Fruit fly (Drosophila melanogaster): Measurements from ENCODE around the gene tws.

dm6 chr3R:10098296-10098675 is 41.3 kb downstream of the tws start:
- TF ChIP-seq dsx (GFP tag; optimal IDR thresholded peaks at IDR 0.05; ENCODE audit: poor library complexity, severe bottlenecking), result no peak
- no peak for TF ChIP-seq acj6 (GFP tag; optimal IDR thresholded peaks at IDR 0.05)
- no peak for TF ChIP-seq CG32006 (GFP tag; optimal IDR thresholded peaks at IDR 0.05)
- TF ChIP-seq CG9139 (GFP tag; optimal IDR thresholded peaks at IDR 0.05), result no peak
- TF ChIP-seq esn (GFP tag; optimal IDR thresholded peaks at IDR 0.05), result no peak

Measured in whole organism, prepupa.